Worm (Caenorhabditis elegans) whole organism, L4/young adult: Measurements from ENCODE around the gene C09B8.3.

Experiments
- W03F9.2 ChIP-seq: fragments of 150-350 bp; optimal IDR thresholded peaks from 2 replicates; lab custom pipeline; 2014; ENCODE audit warnings: missing biosample characterization, missing genetic modification characterization
- dao-5 ChIP-seq: sonication (generic microtip); optimal IDR thresholded peaks from 2 replicates; lab custom pipeline; 2016; ENCODE audit warnings: missing genotype, missing genetic modification characterization, moderate library complexity, missing compliant biosample characterization
- him-1 ChIP-seq: sonication (generic microtip); optimal IDR thresholded peaks from 2 replicates; lab custom pipeline; 2016; ENCODE audit warnings: missing genotype, missing genetic modification reagents, missing genetic modification characterization, missing compliant biosample characterization

DNA sequence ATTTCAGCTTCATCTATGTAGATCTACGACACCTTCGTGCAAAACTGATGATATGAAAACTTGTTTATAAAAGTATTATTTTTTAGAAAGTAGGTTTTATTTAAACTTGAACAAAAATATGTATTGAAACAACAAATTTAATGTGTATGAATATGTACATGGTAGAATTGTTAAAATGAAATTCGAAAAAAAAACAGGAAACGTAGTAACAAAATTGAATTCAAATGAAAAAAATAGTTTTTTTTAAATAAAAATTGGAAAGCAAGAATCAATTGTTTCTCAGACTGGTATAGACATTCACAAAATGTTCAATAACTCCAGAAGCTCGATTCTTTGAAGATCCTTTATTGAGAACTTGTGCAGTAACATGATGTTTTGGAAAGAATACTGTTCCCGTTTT is 10.3 kb upstream of the C09B8.3 start:
- TF ChIP-seq him-1 (tag; lab: Kevin White, UChicago): no peak
- TF ChIP-seq W03F9.2 (tag; lab: Kevin White, UChicago): no peak
- TF ChIP-seq dao-5: no peak
